Fruit fly (Drosophila melanogaster) whole organism, embryonic: Measurements from ENCODE around the gene Usp5.
A peak's percentile ranks its signal among the peaks of the same experiment; 100 is the strongest.

Source experiments
- Bteb2 ChIP-seq: fragments of 200-800 bp; sonication (Bioruptor generic); optimal IDR thresholded peaks from 2 replicates; lab custom pipeline; 2016; ENCODE audit warnings: missing biosample characterization, missing genetic modification characterization
- CG10147 ChIP-seq: fragments of 200-800 bp; sonication (Bioruptor generic); optimal IDR thresholded peaks from 2 replicates; lab custom pipeline; 2019; ENCODE audit warnings: missing biosample characterization, mild to moderate bottlenecking, missing genetic modification characterization, moderate library complexity
- CG10274 ChIP-seq: fragments of 200-800 bp; sonication (Bioruptor generic); optimal IDR thresholded peaks from 3 replicates; lab custom pipeline; 2017; ENCODE audit warnings: missing biosample characterization, mild to moderate bottlenecking, missing genetic modification characterization
- CG10979 ChIP-seq: fragments of 200-800 bp; sonication (Bioruptor generic); optimal IDR thresholded peaks from 2 replicates; lab custom pipeline; 2018; ENCODE audit warnings: missing biosample characterization, mild to moderate bottlenecking, missing genetic modification characterization, moderate library complexity
- CG12155 ChIP-seq: fragments of 200-800 bp; sonication (Bioruptor generic); optimal IDR thresholded peaks from 3 replicates; lab custom pipeline; 2016; ENCODE audit warnings: missing biosample characterization, missing genetic modification characterization
- CG12659 ChIP-seq: fragments of 200-800 bp; sonication (Bioruptor generic); optimal IDR thresholded peaks from 3 replicates; lab custom pipeline; 2017; ENCODE audit warnings: mild to moderate bottlenecking, missing biosample characterization, missing genetic modification reagents, missing genetic modification characterization
- CG17568 ChIP-seq: fragments of 200-800 bp; sonication (Bioruptor generic); optimal IDR thresholded peaks from 2 replicates; lab custom pipeline; 2018; ENCODE audit warnings: missing biosample characterization, mild to moderate bottlenecking, missing genetic modification characterization, moderate library complexity
- CG17802 ChIP-seq: fragments of 200-800 bp; sonication (Bioruptor generic); optimal IDR thresholded peaks from 2 replicates; lab custom pipeline; 2018; ENCODE audit warnings: missing biosample characterization, mild to moderate bottlenecking, missing genetic modification characterization, moderate library complexity
- CG18476 ChIP-seq: fragments of 200-800 bp; sonication (Bioruptor generic); optimal IDR thresholded peaks from 2 replicates; lab custom pipeline; 2016; ENCODE audit warnings: missing biosample characterization, mild to moderate bottlenecking, missing genetic modification characterization
- CG18619 ChIP-seq: fragments of 200-800 bp; sonication (Bioruptor generic); optimal IDR thresholded peaks from 3 replicates; lab custom pipeline; 2017; ENCODE audit warnings: missing biosample characterization, mild to moderate bottlenecking, missing genetic modification characterization
- CG2129 ChIP-seq: fragments of 200-800 bp; sonication (Bioruptor generic); IDR thresholded peaks from 2 replicates; pipeline ENCODE4 v1.3.6; 2022; ENCODE audit warnings: missing biosample characterization, missing genetic modification characterization; ENCODE audit not compliant: partially characterized antibody
- CG3847 ChIP-seq: fragments of 200-800 bp; sonication (Bioruptor generic); IDR thresholded peaks from 2 replicates; pipeline ENCODE4 v1.3.6; 2022; ENCODE audit warnings: missing biosample characterization, missing genetic modification characterization
- CG3995 ChIP-seq: fragments of 200-800 bp; sonication (Bioruptor generic); optimal IDR thresholded peaks from 3 replicates; lab custom pipeline; 2016; ENCODE audit warnings: missing biosample characterization, missing genetic modification characterization
- CG4730 ChIP-seq: fragments of 200-800 bp; sonication (Bioruptor generic); IDR thresholded peaks from 2 replicates; pipeline ENCODE4 v1.3.6; 2022; ENCODE audit warnings: missing biosample characterization, missing genetic modification characterization
- CG6272 ChIP-seq: fragments of 200-800 bp; sonication (Bioruptor generic); IDR thresholded peaks from 2 replicates; pipeline ENCODE4 v1.3.6; 2022; ENCODE audit warnings: missing biosample characterization, missing genetic modification characterization
- CG6765 ChIP-seq: fragments of 200-800 bp; sonication (Bioruptor generic); optimal IDR thresholded peaks from 3 replicates; lab custom pipeline; 2017; ENCODE audit warnings: missing biosample characterization, mild to moderate bottlenecking, missing genetic modification characterization
- CG7372 ChIP-seq: fragments of 200-800 bp; sonication (Bioruptor generic); IDR thresholded peaks from 2 replicates; pipeline ENCODE4 v1.3.6; 2022; ENCODE audit warnings: missing biosample characterization, missing genetic modification characterization
- CHES-1-like ChIP-seq: fragments of 200-800 bp; sonication (Bioruptor generic); optimal IDR thresholded peaks from 2 replicates; lab custom pipeline; 2016; ENCODE audit warnings: missing biosample characterization, missing genetic modification characterization
- CTCF ChIP-seq: fragments of 200-800 bp; sonication (Bioruptor generic); optimal IDR thresholded peaks from 2 replicates; lab custom pipeline; 2017; ENCODE audit warnings: missing biosample characterization, mild to moderate bottlenecking, missing genetic modification characterization, moderate library complexity
- Dip2 ChIP-seq: fragments of 200-800 bp; sonication (Bioruptor generic); IDR thresholded peaks from 2 replicates; pipeline ENCODE4 v1.3.6; 2022; ENCODE audit warnings: missing biosample characterization, missing genetic modification characterization
- Fer1 ChIP-seq: fragments of 200-800 bp; sonication (Bioruptor generic); optimal IDR thresholded peaks from 2 replicates; lab custom pipeline; 2017; ENCODE audit warnings: missing biosample characterization, mild to moderate bottlenecking, missing genetic modification characterization
- H15 ChIP-seq: fragments of 200-800 bp; sonication (Bioruptor generic); IDR thresholded peaks from 3 replicates; pipeline ENCODE4 v1.3.6; 2022; ENCODE audit warnings: missing biosample characterization, missing genetic modification characterization
- H2.0 ChIP-seq: fragments of 200-800 bp; sonication (Bioruptor generic); IDR thresholded peaks from 2 replicates; pipeline ENCODE4 v1.3.6; 2022; ENCODE audit warnings: missing biosample characterization, missing genetic modification characterization
- HLH54F ChIP-seq: fragments of 200-800 bp; sonication (Bioruptor generic); optimal IDR thresholded peaks from 3 replicates; lab custom pipeline; 2016; ENCODE audit warnings: missing biosample characterization, missing genetic modification characterization
- MBD-R2 ChIP-seq: fragments of 200-800 bp; sonication (Bioruptor generic); IDR thresholded peaks from 2 replicates; pipeline ENCODE4 v1.3.6; 2022; ENCODE audit warnings: missing biosample characterization, missing genetic modification characterization
- Mes4 ChIP-seq: fragments of 200-800 bp; sonication (Bioruptor generic); optimal IDR thresholded peaks from 2 replicates; lab custom pipeline; 2016; ENCODE audit warnings: missing biosample characterization, missing genetic modification characterization
- NK7.1 ChIP-seq: fragments of 200-800 bp; sonication (Bioruptor generic); optimal IDR thresholded peaks from 3 replicates; lab custom pipeline; 2016; ENCODE audit warnings: missing biosample characterization, missing genetic modification characterization
- Nf-YB ChIP-seq: fragments of 200-800 bp; sonication (Bioruptor generic); optimal IDR thresholded peaks from 3 replicates; lab custom pipeline; 2019; ENCODE audit warnings: missing biosample characterization, mild to moderate bottlenecking, missing genetic modification characterization, moderate library complexity
- NfI ChIP-seq: fragments of 200-800 bp; sonication (Bioruptor generic); optimal IDR thresholded peaks from 3 replicates; lab custom pipeline; 2018; ENCODE audit warnings: missing biosample characterization, mild to moderate bottlenecking, missing genetic modification characterization, moderate library complexity
- Stat92E ChIP-seq, 3 experiments: fragments of >200 bp in 2 of 3; fragments of 200-800 bp in 1 of 3; sonication (Bioruptor generic) in 1 of 3; optimal IDR thresholded peaks; 2 replicates each; lab custom pipeline; 2017 to 2019; ENCODE audit warnings: missing biosample characterization in 3 of 3, missing genetic modification characterization in 3 of 3, mild to moderate bottlenecking in 1 of 3, moderate library complexity in 1 of 3
- Xbp1 ChIP-seq: fragments of 200-800 bp; sonication (Bioruptor generic); optimal IDR thresholded peaks from 3 replicates; lab custom pipeline; 2016; ENCODE audit warnings: missing biosample characterization, mild to moderate bottlenecking, missing genetic modification characterization
- amos ChIP-seq: fragments of 200-800 bp; sonication (Bioruptor generic); IDR thresholded peaks from 2 replicates; pipeline ENCODE4 v1.3.6; 2022; ENCODE audit warnings: missing biosample characterization, missing genetic modification characterization; ENCODE audit not compliant: partially characterized antibody
- btn ChIP-seq: fragments of 200-800 bp; sonication (Bioruptor generic); optimal IDR thresholded peaks from 2 replicates; lab custom pipeline; 2016; ENCODE audit warnings: missing biosample characterization, missing genetic modification characterization
- caup ChIP-seq: fragments of 200-800 bp; sonication (Bioruptor generic); optimal IDR thresholded peaks from 3 replicates; lab custom pipeline; 2017; ENCODE audit warnings: missing biosample characterization, mild to moderate bottlenecking, missing genetic modification characterization, moderate library complexity; ENCODE audit not compliant: severe bottlenecking
- cg ChIP-seq: fragments of 200-800 bp; sonication (Bioruptor generic); optimal IDR thresholded peaks from 3 replicates; lab custom pipeline; 2019; ENCODE audit warnings: missing biosample characterization, mild to moderate bottlenecking, missing genetic modification characterization, moderate library complexity
- dmrt99B ChIP-seq: fragments of 200-800 bp; sonication (Bioruptor generic); optimal IDR thresholded peaks from 2 replicates; lab custom pipeline; 2018; ENCODE audit warnings: missing biosample characterization, mild to moderate bottlenecking, missing genetic modification characterization, moderate library complexity
- en ChIP-seq: fragments of 200-800 bp; sonication (Bioruptor generic); optimal IDR thresholded peaks from 2 replicates; lab custom pipeline; 2016; ENCODE audit warnings: missing biosample characterization, missing genetic modification characterization
- ewg ChIP-seq: fragments of 200-800 bp; sonication (Bioruptor generic); optimal IDR thresholded peaks from 3 replicates; lab custom pipeline; 2017; ENCODE audit warnings: mild to moderate bottlenecking, missing biosample characterization, missing genetic modification reagents, missing genetic modification characterization
- fru ChIP-seq: fragments of >200 bp; optimal IDR thresholded peaks from 2 replicates; lab custom pipeline; 2017
- grau ChIP-seq: fragments of 200-800 bp; optimal IDR thresholded peaks from 3 replicates; lab custom pipeline; 2019; ENCODE audit warnings: missing biosample characterization, mild to moderate bottlenecking, missing genetic modification characterization, moderate library complexity
- gt ChIP-seq: fragments of 200-800 bp; sonication (Bioruptor generic); IDR thresholded peaks from 2 replicates; pipeline ENCODE4 v1.3.6; 2022; ENCODE audit warnings: missing biosample characterization, missing genetic modification characterization
- h ChIP-seq: fragments of >200 bp; optimal IDR thresholded peaks from 2 replicates; lab custom pipeline; 2017
- mam ChIP-seq: fragments of 200-800 bp; sonication (Bioruptor generic); optimal IDR thresholded peaks from 3 replicates; lab custom pipeline; 2016; ENCODE audit warnings: missing biosample characterization, missing genetic modification characterization
- org-1 ChIP-seq: fragments of 200-800 bp; sonication (Bioruptor generic); optimal IDR thresholded peaks from 2 replicates; lab custom pipeline; 2017; ENCODE audit warnings: missing biosample characterization, missing genetic modification characterization
- pros ChIP-seq: fragments of 200-800 bp; sonication (Bioruptor generic); optimal IDR thresholded peaks from 3 replicates; lab custom pipeline; 2019; ENCODE audit warnings: missing biosample characterization, mild to moderate bottlenecking, missing genetic modification characterization, moderate library complexity
- row ChIP-seq: fragments of 200-800 bp; sonication (Bioruptor generic); IDR thresholded peaks from 3 replicates; pipeline ENCODE4 v1.3.6; 2022; ENCODE audit warnings: missing biosample characterization, missing genetic modification characterization
- shn ChIP-seq: fragments of 200-800 bp; sonication (Bioruptor generic); optimal IDR thresholded peaks from 3 replicates; lab custom pipeline; 2016; ENCODE audit warnings: missing biosample characterization, missing genetic modification characterization
- so ChIP-seq: fragments of 200-800 bp; sonication (Bioruptor generic); IDR thresholded peaks from 3 replicates; pipeline ENCODE4 v1.3.6; 2022; ENCODE audit warnings: missing biosample characterization, missing genetic modification characterization
- sug ChIP-seq: fragments of 200-800 bp; optimal IDR thresholded peaks from 2 replicates; lab custom pipeline; 2019; ENCODE audit warnings: missing biosample characterization, mild to moderate bottlenecking, missing genetic modification characterization, moderate library complexity
- unpg ChIP-seq: fragments of 200-800 bp; sonication (Bioruptor generic); optimal IDR thresholded peaks from 3 replicates; lab custom pipeline; 2018; ENCODE audit warnings: missing biosample characterization, mild to moderate bottlenecking, missing genetic modification characterization, moderate library complexity

Gene Usp5

DNA sequence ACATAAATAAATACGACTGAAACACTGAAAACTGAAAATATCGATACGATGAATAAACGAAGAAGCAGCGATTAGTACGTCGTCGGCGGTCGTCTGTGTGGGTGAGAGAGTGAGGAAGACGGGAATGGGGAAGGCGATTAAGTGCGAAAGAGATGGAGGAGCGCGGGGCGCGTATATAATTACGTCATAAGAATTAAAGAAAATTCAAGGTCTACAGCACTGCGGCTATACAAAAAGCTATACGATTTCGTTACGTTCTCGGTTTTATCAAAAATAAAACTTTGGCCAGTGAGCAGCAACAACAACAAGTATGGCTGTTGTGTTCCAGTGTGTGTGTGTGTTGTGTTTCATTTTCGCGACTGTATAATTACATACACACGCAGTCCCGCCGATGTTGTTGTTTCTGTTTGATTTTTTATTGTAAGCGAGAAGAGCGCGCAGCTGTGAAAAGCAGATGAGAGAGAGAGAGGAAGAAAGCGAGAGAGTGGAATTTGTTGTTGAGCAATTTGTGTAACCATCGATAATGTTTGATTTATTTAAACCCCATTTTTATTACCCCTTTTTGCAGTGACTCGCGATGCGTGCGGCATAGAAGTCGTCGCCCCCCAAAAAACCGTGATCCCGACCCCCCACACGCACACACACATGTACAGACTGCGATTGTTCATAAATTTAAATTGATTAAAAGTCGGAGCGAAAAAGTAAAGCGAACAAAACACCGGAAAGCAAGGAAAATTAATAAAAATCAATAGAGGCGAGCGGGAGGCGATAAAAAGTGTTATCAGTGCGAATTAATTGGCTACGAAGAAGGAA is 1.1 kb upstream of the Usp5 start (continued):
- TF ChIP-seq CG2129 (no peak), MBD-R2 (GFP tag; lab: Robert Waterston, UW) (no peak; the same call in 1 of the 2 replicates), Stat92E (GFP tag; optimal IDR thresholded peaks at IDR 0.05; lab: Kevin White, UChicago) (no peak), CG17802 (tag; lab: Kevin White, UChicago) (no peak), NK7.1 (GFP tag; lab: Kevin White, UChicago) (no peak), sug (tag; lab: Kevin White, UChicago) (peak; percentile 99), CG10274 (no peak), HLH54F (GFP tag; lab: Kevin White, UChicago) (no peak), CG10147 (GFP tag; lab: Kevin White, UChicago) (peak; percentile 19), btn (no peak), Xbp1 (GFP tag; lab: Kevin White, UChicago) (no peak), CG18476 (GFP tag; lab: Kevin White, UChicago) (no peak), CG12155 (no peak), CG12659 (no peak), h (lab: Kevin White, UChicago) (no peak), pros (GFP tag; lab: Kevin White, UChicago) (peak; percentile 90), gt (GFP tag; lab: Robert Waterston, UW) (no peak), CG3995 (peak; percentile 38), unpg (GFP tag; lab: Kevin White, UChicago) (no peak), so (peak; percentile 65; the same call in 2 of the 3 replicates), H15 (GFP tag; lab: Robert Waterston, UW) (no peak), CHES-1-like (peak; percentile 54), CG18619 (no peak), H2.0 (GFP tag; lab: Robert Waterston, UW) (no peak), grau (tag; lab: Kevin White, UChicago) (no peak), NfI (GFP tag; lab: Kevin White, UChicago) (no peak), Nf-YB (GFP tag; lab: Kevin White, UChicago) (no peak), dmrt99B (tag; lab: Kevin White, UChicago) (no peak), CG6765 (peak; percentile 3), row (GFP tag; lab: Robert Waterston, UW) (0 out of 3 replicates have a peak, but pooled peaks have one; percentile 39), amos (GFP tag; lab: Robert Waterston, UW) (peak; percentile 51; the same call in 1 of the 2 replicates), Fer1 (peak; percentile 71), Mes4 (GFP tag; lab: Kevin White, UChicago) (no peak), Dip2 (no peak), CG10979 (tag; lab: Kevin White, UChicago) (no peak), en (GFP tag; lab: Kevin White, UChicago) (no peak), ewg (GFP tag; lab: Kevin White, UChicago) (peak; percentile 10), CG7372 (GFP tag; lab: Robert Waterston, UW) (no peak), cg (GFP tag; lab: Kevin White, UChicago) (peak; percentile 93), org-1 (GFP tag; lab: Kevin White, UChicago) (no peak), CTCF (no peak), Bteb2 (no peak), fru (no peak), CG17568 (GFP tag; lab: Kevin White, UChicago) (no peak), mam (GFP tag; lab: Kevin White, UChicago) (no peak), shn (GFP tag; lab: Kevin White, UChicago) (no peak), CG3847 (GFP tag; lab: Robert Waterston, UW) (0 out of 2 replicates have a peak, but pooled peaks have one; percentile 6), CG6272 (GFP tag; lab: Robert Waterston, UW) (no peak), CG4730 (no peak), caup (GFP tag; lab: Kevin White, UChicago) (peak; percentile 8)
